Worm (Caenorhabditis elegans): ENCODE results near the gene W06G6.11.

DNA sequence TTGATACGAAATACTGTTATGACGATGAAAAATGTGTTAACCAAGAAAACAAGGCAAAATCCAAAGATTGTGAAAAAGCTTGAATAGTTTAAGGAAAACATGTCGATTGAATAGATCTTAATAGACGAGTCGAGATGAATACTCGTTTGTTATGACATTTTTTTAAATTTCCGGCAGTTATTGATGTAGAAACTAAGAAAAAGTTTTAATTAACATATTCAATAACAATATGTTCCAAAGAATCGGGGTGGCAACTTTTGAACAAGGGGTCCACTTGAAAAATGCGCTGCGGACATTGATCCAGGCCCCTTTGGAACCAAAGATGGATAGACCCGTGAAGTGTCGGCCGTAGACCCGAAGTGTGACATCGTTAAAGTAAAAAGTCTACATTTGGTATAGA lies 22.1 kb upstream of the W06G6.11 start, which contains the start of gene str-61:
- TF ChIP-seq ztf-23 (GFP tag; IDR thresholded peaks at IDR 0.05) (no peak), T22C8.4 (GFP tag; IDR thresholded peaks at IDR 0.05) (no peak), cog-1 (tag; optimal IDR thresholded peaks at IDR 0.05) (no peak)

All from whole organism, midembryonic.